Worm (Caenorhabditis elegans): ENCODE measurements around the gene F09F9.2.
A peak's percentile ranks its signal among the peaks of the same experiment; 100 is the strongest.

F09F9.2 gene

ce11 chrX:4147600-4148448 is 36.6 kb upstream of the F09F9.2 start:
- no peak for TF ChIP-seq flt-1 (GFP tag; IDR thresholded peaks at IDR 0.05)
- TF ChIP-seq aly-1 (tag; optimal IDR thresholded peaks at IDR 0.05), result no peak
- no peak for TF ChIP-seq tbx-37 (GFP tag; conservative IDR thresholded peaks at IDR 0.05)
- no peak for TF ChIP-seq ama-1 (optimal IDR thresholded peaks at IDR 0.05)
- TF ChIP-seq hmg-4 (GFP tag; optimal IDR thresholded peaks at IDR 0.05), result no peak
- no peak for TF ChIP-seq tra-4 (tag; optimal IDR thresholded peaks at IDR 0.05)
- no peak for TF ChIP-seq hmbx-1 (tag; optimal IDR thresholded peaks at IDR 0.05)
- TF ChIP-seq scrt-1 (GFP tag; IDR thresholded peaks at IDR 0.05), result no peak
- no peak for TF ChIP-seq ets-7 (tag; optimal IDR thresholded peaks at IDR 0.05)
- no peak for TF ChIP-seq tbx-11 (GFP tag; IDR thresholded peaks at IDR 0.05)

DNA sequence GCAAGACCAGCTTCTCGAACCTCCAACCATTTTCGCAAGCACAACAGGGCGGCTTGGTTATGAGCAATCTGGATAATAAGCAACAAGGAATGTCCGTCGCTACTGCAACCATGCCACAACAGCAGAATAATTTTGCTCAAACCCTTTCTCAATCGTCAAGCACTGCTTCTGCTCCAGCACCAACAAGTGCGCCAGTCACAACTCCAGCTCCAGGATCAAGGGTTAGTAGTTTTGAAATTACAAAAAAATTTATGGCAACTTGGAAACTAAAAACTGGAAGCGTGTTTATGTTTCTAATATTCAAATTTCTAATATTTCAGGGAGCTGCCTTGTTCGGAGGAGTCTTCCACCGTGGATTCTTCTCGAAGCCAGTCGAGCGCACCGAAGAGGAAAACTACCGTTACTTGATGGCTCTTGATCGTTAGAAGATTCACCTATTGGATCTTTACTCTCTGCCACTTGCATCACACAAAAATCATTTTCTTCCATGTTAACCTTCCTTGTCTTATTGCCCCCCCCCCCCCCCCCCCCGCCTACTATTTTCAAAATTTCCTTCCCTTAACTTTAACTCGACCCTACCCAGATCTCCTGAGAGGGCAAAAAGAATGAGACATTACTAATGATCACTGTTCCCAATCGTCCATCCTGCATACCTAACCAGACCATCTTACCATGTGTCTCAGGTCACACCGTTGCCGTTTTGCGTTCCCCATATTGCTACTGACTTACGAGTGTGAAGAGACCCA is 35.7 kb upstream of the F09F9.2 start:
- TF ChIP-seq B0310.2 (tag; optimal IDR thresholded peaks at IDR 0.05), result no peak
- no peak for TF ChIP-seq hmg-4 (GFP tag; optimal IDR thresholded peaks at IDR 0.05)
- no peak for TF ChIP-seq aly-1 (tag; optimal IDR thresholded peaks at IDR 0.05)
- no peak for TF ChIP-seq tbx-37 (GFP tag; conservative IDR thresholded peaks at IDR 0.05)
- no peak for TF ChIP-seq tbx-11 (GFP tag; IDR thresholded peaks at IDR 0.05)
- no peak for TF ChIP-seq ama-1 (optimal IDR thresholded peaks at IDR 0.05)
- no peak for TF ChIP-seq sea-1 (GFP tag; conservative IDR thresholded peaks at IDR 0.05)
- TF ChIP-seq hnd-1 (tag; optimal IDR thresholded peaks at IDR 0.05), result no peak
- TF ChIP-seq scrt-1 (GFP tag; IDR thresholded peaks at IDR 0.05), result no peak
- TF ChIP-seq ceh-13 (GFP tag; optimal IDR thresholded peaks at IDR 0.05), result no peak
- TF ChIP-seq ceh-36 (tag; optimal IDR thresholded peaks at IDR 0.05), result no peak
- TF ChIP-seq ets-7 (tag; optimal IDR thresholded peaks at IDR 0.05), result no peak
- TF ChIP-seq hmbx-1 (tag; optimal IDR thresholded peaks at IDR 0.05), result no peak
- no peak for TF ChIP-seq tra-4 (tag; optimal IDR thresholded peaks at IDR 0.05)

ce11 chrX:4146046-4146445 is 34.8 kb upstream of the F09F9.2 start:
- TF ChIP-seq ceh-36 (tag; optimal IDR thresholded peaks at IDR 0.05) (no peak), hmg-4 (GFP tag; optimal IDR thresholded peaks at IDR 0.05) (no peak), F13C5.2 (tag; optimal IDR thresholded peaks at IDR 0.05) (no peak), aly-1 (tag; optimal IDR thresholded peaks at IDR 0.05) (no peak), tra-4 (tag; optimal IDR thresholded peaks at IDR 0.05) (no peak), ama-1 (optimal IDR thresholded peaks at IDR 0.05) (no peak), hnd-1 (tag; optimal IDR thresholded peaks at IDR 0.05) (no peak), B0310.2 (tag; optimal IDR thresholded peaks at IDR 0.05) (no peak), pes-1 (GFP tag; IDR thresholded peaks at IDR 0.05) (no peak), sea-1 (GFP tag; conservative IDR thresholded peaks at IDR 0.05) (no peak), tbx-11 (GFP tag; IDR thresholded peaks at IDR 0.05) (no peak), scrt-1 (GFP tag; IDR thresholded peaks at IDR 0.05) (no peak), ceh-13 (GFP tag; optimal IDR thresholded peaks at IDR 0.05) (no peak), ets-7 (tag; optimal IDR thresholded peaks at IDR 0.05) (no peak), hmbx-1 (tag; optimal IDR thresholded peaks at IDR 0.05) (no peak), tbx-37 (GFP tag; conservative IDR thresholded peaks at IDR 0.05) (no peak), flt-1 (GFP tag; IDR thresholded peaks at IDR 0.05) (no peak)

DNA sequence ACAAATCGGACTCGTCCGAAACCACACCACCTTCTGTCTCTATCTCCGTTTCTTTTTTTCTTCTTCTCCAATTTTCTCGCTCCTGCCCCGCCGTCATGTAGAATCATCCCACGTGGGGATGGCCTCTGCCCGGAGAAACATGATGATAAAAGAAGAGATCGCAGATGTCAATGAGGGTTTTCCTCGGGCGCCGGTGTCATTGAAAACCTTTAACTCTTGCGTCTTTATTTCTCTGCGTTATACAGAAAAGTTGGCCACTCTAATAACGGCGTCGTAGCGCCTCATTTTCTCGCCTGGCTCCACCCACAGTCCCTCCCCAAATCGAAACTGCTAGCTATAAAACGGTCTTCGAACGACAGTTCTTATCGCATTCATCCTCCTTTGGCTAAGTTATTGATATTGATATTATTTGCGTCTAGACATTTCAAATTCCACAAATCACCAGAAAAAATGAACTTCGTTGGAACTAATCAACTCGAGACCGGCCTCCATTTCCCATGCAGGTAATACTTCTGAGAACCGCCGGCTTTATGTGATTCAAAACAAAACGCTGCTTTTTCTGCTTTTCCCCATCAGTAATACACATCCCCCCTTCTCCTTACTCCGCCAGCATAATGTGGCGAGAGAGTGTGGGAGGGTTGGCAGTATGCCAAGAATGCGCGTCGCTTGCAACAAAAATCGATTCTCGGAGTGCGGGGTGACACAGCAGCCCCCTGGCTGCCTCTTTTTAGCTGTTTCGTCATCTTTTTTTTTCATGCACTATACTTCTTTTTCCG is 34.0 kb upstream of the F09F9.2 start:
- TF ChIP-seq ama-1 (optimal IDR thresholded peaks at IDR 0.05) (no peak), tbx-11 (GFP tag; IDR thresholded peaks at IDR 0.05) (peak; percentile 54; the same call in 1 of the 2 replicates), F13C5.2 (tag; optimal IDR thresholded peaks at IDR 0.05) (peak; percentile 31)

- TF ChIP-seq B0310.2 (tag; optimal IDR thresholded peaks at IDR 0.05) (no peak), tbx-11 (GFP tag; IDR thresholded peaks at IDR 0.05) (no peak), tra-4 (tag; optimal IDR thresholded peaks at IDR 0.05) (no peak), sea-1 (GFP tag; conservative IDR thresholded peaks at IDR 0.05) (no peak), flt-1 (GFP tag; IDR thresholded peaks at IDR 0.05) (no peak), ceh-36 (tag; optimal IDR thresholded peaks at IDR 0.05) (no peak), F13C5.2 (tag; optimal IDR thresholded peaks at IDR 0.05) (no peak), ama-1 (optimal IDR thresholded peaks at IDR 0.05) (no peak), ets-7 (tag; optimal IDR thresholded peaks at IDR 0.05) (no peak), pes-1 (GFP tag; IDR thresholded peaks at IDR 0.05) (no peak), scrt-1 (GFP tag; IDR thresholded peaks at IDR 0.05) (no peak), ceh-13 (GFP tag; optimal IDR thresholded peaks at IDR 0.05) (no peak), hmg-4 (GFP tag; optimal IDR thresholded peaks at IDR 0.05) (no peak), hmbx-1 (tag; optimal IDR thresholded peaks at IDR 0.05) (no peak), tbx-37 (GFP tag; conservative IDR thresholded peaks at IDR 0.05) (no peak), hnd-1 (tag; optimal IDR thresholded peaks at IDR 0.05) (no peak), aly-1 (tag; optimal IDR thresholded peaks at IDR 0.05) (no peak)
These were observed 33.0 kb upstream of the F09F9.2 start for ce11 chrX:4144136-4144781.

ce11 chrX:4143260-4144018 is 32.2 kb upstream of the F09F9.2 start:
- TF ChIP-seq ets-7 (tag; optimal IDR thresholded peaks at IDR 0.05) (no peak), F13C5.2 (tag; optimal IDR thresholded peaks at IDR 0.05) (no peak), B0310.2 (tag; optimal IDR thresholded peaks at IDR 0.05) (no peak), hmg-4 (GFP tag; optimal IDR thresholded peaks at IDR 0.05) (no peak), hmbx-1 (tag; optimal IDR thresholded peaks at IDR 0.05) (no peak), aly-1 (tag; optimal IDR thresholded peaks at IDR 0.05) (no peak), sea-1 (GFP tag; conservative IDR thresholded peaks at IDR 0.05) (no peak), ceh-36 (tag; optimal IDR thresholded peaks at IDR 0.05) (no peak), tra-4 (tag; optimal IDR thresholded peaks at IDR 0.05) (no peak), pes-1 (GFP tag; IDR thresholded peaks at IDR 0.05) (no peak)

All from whole organism, early embryonic.